Fruit fly (Drosophila melanogaster) ovary, adult (tissue): ENCODE data around the gene frj.

Experiments used
- CG17801 ChIP-seq: fragments of 200-800 bp; optimal IDR thresholded peaks from 2 replicates; lab custom pipeline; 2019; ENCODE audit warnings: missing biosample characterization, mild to moderate bottlenecking, missing genetic modification characterization, moderate library complexity; ENCODE audit not compliant: partially characterized antibody

frj gene

DNA sequence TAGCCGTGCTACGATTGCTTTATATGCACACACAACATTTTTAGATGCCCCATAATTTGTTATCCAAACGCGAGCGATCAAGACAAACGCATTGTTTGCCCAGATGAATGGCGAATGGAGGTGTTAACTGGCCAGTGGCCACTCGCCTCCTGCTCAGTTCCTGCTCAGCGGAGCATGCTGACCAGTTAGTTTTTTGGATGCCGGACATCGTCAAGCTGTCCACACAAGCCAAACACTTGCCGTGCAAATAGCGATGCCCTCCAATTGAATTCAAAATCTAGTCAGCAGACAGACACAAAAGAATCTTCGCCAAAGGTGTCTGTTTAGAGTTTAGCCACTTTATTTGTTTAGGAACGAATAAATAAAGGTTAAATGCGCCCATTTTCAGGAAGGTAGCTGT, 6.4 kb downstream of the frj start:
- no peak for TF ChIP-seq CG17801 (GFP tag; lab: Kevin White, UChicago)

DNA sequence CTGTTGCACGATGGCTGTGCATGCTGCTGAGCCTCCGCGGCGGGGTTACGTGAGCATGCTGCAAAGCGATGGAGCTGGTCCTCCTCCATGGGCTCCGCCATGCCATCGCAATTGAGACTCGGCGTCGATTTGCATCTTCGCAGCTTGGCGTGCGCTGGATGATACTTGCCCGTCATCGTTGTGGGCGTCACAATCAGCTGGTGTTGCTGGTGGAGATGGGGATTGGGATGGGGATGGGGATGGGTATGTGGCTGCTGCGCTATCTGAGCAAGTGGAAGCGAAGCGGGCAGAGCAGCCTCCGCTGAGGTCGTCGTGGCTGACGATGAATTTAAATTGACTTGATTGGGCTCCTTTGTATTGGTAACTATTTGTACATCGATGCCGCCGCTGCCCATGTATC, 7.5 kb downstream of the frj start:
- no peak for TF ChIP-seq CG17801 (GFP tag; lab: Kevin White, UChicago)

DNA sequence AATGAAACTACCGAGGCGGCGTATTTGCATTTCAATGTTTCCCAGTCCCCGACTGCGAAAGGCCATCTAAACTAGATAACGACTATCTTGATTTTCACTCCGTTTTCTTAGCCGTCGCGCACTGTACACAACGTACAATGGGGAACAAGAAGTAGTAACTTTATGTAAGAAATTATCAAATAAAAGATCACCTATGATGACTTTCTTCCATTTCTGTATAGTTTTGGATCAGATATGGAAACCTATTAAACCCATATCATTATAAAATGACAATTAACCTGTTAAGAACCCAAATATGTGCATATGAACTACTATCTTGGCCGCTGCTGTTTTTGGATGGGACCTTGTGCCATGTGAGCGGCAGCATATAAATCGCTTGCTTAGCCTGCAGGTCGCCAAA, 8.4 kb downstream of the frj start:
- no peak for TF ChIP-seq CG17801 (GFP tag; lab: Kevin White, UChicago)

dm6 chr2L:6464780-6465179, 8.9 kb downstream of the frj start:
- no peak for TF ChIP-seq CG17801 (GFP tag; lab: Kevin White, UChicago)

- no peak for TF ChIP-seq CG17801 (GFP tag; lab: Kevin White, UChicago)
Measured at dm6 chr2L:6465497-6465896, 9.6 kb downstream of the frj start, which contains the start of gene Rchy1. Gene Rchy1, minus strand, starts transcription at chr2L:6465669.

dm6 chr2L:6467509-6467908, 11.7 kb downstream of the frj start, which contains the start of gene HemK1:
Gene HemK1, minus strand, starts transcription at chr2L:6467698.
- TF ChIP-seq CG17801 (GFP tag; lab: Kevin White, UChicago): peak; percentile 41

- no peak for TF ChIP-seq CG17801 (GFP tag; lab: Kevin White, UChicago)
Measured at dm6 chr2L:6470100-6470644, 14.3 kb downstream of the frj start.

dm6 chr2L:6471978-6472776, 16.3 kb downstream of the frj start:
- peak; percentile 21 for TF ChIP-seq CG17801 (GFP tag; lab: Kevin White, UChicago)

DNA sequence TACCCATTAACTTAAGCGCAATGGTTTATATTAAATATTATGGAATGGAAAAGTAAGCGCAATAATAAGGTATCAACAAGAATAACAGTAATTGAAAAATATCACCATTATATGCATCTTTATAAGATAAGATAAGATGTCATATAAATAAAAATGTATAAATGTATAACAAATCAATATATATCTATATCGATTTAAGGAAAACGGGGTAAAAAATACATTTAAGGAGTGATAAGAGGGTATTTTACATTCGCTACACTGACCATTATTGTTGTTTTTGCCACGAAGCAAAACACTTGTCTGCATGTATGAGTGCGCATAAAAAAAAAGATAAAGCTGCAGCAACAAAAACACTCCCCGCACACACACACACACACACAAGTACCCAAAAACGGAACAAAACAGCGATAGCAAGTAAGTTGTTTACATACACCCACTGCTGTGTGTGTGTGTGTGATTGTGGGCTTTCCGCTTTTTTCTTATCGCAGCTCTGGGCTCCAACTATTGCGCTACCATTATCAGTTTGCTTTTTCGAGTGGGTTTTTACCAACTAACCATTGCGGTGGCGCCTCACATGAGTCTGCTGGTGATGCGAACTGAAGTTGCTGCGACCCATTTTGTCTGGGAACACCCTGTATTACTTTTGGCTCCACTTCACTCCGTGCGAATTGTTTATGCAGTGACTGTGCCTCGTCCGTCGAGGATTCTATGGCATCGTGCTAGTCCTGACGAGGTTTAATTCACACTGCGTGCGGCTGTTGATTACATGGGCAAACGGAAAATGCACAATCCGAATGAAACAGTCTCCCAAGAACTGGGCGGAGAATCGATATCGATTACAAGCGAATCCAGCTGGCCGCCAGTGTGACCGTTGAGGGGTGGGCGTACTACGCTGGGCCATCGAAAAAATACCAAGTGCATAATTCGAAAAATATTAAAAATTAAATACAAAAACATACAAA, 17.5 kb downstream of the frj start, which contains the start of gene mmy:
TSS of gene mmy (minus strand) at position 829 of the 962 bp plus-strand sequence.
- peak; percentile 53 for TF ChIP-seq CG17801 (GFP tag; lab: Kevin White, UChicago)

DNA sequence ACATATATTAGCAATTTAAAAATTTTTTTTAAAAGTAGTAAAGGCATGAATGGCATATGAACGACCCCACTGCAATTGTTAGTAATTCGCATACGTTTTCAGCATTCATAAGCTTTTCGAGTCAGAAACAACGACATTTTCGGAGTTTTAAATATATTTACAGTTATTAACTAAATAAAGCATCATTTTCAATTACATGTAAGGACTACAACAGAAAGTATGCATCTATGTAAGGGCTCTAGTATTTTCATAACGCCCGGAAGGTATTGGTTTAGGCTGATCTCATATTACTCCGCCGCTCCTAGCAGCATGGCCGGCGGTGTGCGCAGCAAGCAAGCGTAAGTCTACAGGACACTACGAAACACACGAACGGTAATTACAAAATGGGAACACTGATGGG, 18.4 kb downstream of the frj start:
- no peak for TF ChIP-seq CG17801 (GFP tag; lab: Kevin White, UChicago)

DNA sequence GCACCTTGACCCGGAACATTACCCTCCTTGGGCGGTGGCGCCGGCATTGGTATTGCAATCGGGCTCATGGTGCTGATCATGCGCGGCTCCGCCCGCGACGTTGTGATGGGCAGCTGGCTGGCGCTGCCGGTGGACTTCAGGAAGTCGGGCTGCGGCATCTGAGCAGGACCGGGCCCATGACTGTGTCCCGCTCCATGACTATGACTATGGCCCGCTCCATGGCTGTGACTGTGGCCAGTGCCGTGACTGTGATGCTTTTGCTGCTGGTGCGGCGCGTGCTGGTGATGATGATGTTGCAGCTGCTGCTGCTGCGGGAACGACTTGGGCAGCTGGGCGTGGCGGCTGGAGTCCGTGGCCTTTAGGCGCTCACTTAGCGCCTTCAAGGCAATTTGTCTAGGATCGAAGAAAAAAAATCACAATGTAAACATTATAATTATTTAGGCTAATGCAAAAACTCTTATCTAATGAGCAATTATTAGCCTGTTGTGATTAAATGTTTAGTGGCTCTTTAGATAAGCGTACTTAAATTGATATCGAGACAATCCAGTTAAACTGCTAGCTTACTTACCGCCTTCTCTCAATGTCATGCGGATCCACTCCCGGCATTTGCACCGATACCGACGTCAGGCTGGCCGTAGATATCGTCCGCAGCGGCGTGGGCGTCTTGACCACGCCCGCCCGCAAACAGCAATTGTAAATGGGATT, 19.2 kb downstream of the frj start:
- TF ChIP-seq CG17801 (GFP tag; lab: Kevin White, UChicago): no peak

DNA sequence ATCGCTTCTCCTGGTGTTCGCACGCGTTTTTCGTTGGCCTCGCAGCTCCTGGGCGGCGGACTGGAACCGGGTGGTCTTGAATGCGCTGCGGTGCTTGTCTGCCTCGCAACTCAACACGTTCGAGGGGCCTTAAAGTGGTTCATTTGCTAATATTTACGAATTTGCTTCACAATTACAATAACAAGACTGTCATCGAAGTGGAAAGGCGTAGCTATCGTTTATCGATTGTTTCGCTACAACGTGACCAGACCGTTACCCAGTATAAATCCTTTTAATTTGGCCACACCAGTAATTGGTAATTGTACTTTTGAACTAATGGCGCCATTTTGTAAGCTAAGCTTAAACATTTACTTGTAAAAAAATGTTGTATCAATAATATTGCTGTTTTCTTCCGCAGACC, 20.9 kb downstream of the frj start, which contains the start of gene CG9536:
TSS of gene CG9536 (minus strand) at position 223 of the 400 bp plus-strand sequence.
- TF ChIP-seq CG17801 (GFP tag; lab: Kevin White, UChicago): peak; percentile 58

DNA sequence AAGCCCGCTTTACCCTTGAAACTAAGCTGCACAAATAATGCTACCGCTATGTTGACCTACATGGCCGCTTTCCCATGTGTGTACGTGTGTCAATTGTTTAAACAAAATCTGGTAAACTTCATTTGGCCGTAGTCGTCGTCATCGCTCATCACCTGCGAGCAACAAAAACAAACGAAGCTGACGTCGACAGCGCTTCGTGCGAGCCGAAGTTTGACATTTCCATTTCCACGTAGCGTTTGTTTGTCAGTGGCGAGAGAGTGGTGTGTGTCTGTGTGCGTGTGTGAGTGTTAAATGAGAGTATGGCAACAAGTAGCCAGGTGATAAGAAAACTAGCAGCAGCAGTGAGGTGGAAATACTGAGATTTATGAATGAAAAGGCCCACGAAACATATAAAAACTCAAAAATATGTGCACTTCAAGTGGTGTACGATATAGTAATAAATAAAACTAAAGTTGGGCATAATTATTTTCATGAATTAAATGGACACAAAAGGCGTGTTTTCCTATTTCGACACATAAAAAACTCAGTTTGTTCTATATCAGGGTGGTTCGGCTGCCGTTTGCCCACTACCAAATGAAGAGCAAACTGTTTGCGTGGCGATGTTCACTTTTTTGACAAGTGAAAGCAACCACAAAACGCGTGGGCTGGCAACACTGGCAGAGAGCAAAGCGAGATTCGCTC, 23.5 kb downstream of the frj start:
- peak; percentile 69 for TF ChIP-seq CG17801 (GFP tag; lab: Kevin White, UChicago)
